Worm (Caenorhabditis elegans) whole organism, late embryonic: ENCODE results near the gene mtpn-1.
A peak's percentile ranks its signal among the peaks of the same experiment; 100 is the strongest.

Source experiments
- F13H6.1 ChIP-seq: sonication (generic microtip); optimal IDR thresholded peaks from 2 replicates; lab custom pipeline; 2016; ENCODE audit warnings: missing genetic modification characterization, missing compliant biosample characterization
- K02D7.2 ChIP-seq: sonication (generic microtip); optimal IDR thresholded peaks from 2 replicates; lab custom pipeline; 2017; ENCODE audit warnings: mild to moderate bottlenecking, missing genetic modification characterization, missing compliant biosample characterization
- ceh-18 ChIP-seq: sonication (generic microtip); optimal IDR thresholded peaks from 2 replicates; lab custom pipeline; 2016; ENCODE audit warnings: missing genetic modification characterization, missing compliant biosample characterization
- ceh-19 ChIP-seq: fragments of 200-800 bp; sonication (Bioruptor generic); optimal IDR thresholded peaks from 2 replicates; lab custom pipeline; 2018; ENCODE audit warnings: mild to moderate bottlenecking, missing genetic modification characterization, missing compliant biosample characterization
- ceh-30 ChIP-seq: fragments of 150-350 bp; optimal IDR thresholded peaks from 2 replicates; lab custom pipeline; 2014; ENCODE audit warnings: missing biosample characterization, missing genetic modification characterization
- ceh-31 ChIP-seq: sonication (generic microtip); optimal IDR thresholded peaks from 2 replicates; lab custom pipeline; 2016; ENCODE audit warnings: missing genetic modification characterization, missing compliant biosample characterization
- ceh-45 ChIP-seq: fragments of 200-800 bp; sonication (Bioruptor generic); IDR thresholded peaks from 2 replicates; pipeline ENCODE4 v1.3.6; 2022; ENCODE audit warnings: missing genetic modification reagents, missing genetic modification characterization, missing compliant biosample characterization
- ceh-9 ChIP-seq: sonication (generic microtip); optimal IDR thresholded peaks from 2 replicates; lab custom pipeline; 2016; ENCODE audit warnings: mild to moderate bottlenecking, missing genetic modification characterization, inconsistent platforms, missing compliant biosample characterization
- elt-2 ChIP-seq: sonication (generic microtip); optimal IDR thresholded peaks from 2 replicates; lab custom pipeline; 2016; ENCODE audit warnings: missing genetic modification reagents, missing genetic modification characterization, missing compliant biosample characterization
- fkh-10 ChIP-seq: fragments of 150-350 bp; optimal IDR thresholded peaks from 2 replicates; lab custom pipeline; 2014; ENCODE audit warnings: missing biosample characterization, missing genetic modification reagents, missing genetic modification characterization
- hlh-15 ChIP-seq: sonication (generic microtip); optimal IDR thresholded peaks from 2 replicates; lab custom pipeline; 2016; ENCODE audit warnings: missing genetic modification characterization, missing compliant biosample characterization
- hlh-30 ChIP-seq: sonication (generic microtip); optimal IDR thresholded peaks from 2 replicates; lab custom pipeline; 2017; ENCODE audit warnings: antibody characterized with exemption, missing genetic modification characterization, missing compliant biosample characterization; ENCODE audit not compliant: insufficient read depth
- lin-11 ChIP-seq: fragments of 200-800 bp; sonication (Bioruptor generic); optimal IDR thresholded peaks from 2 replicates; lab custom pipeline; 2018; ENCODE audit warnings: mild to moderate bottlenecking, missing genetic modification characterization, missing compliant biosample characterization
- mec-3 ChIP-seq: sonication (generic microtip); optimal IDR thresholded peaks from 2 replicates; lab custom pipeline; 2016; ENCODE audit warnings: borderline replicate concordance, missing genetic modification characterization, missing compliant biosample characterization
- nhr-11 ChIP-seq: fragments of 150-350 bp; optimal IDR thresholded peaks from 2 replicates; lab custom pipeline; 2014; ENCODE audit warnings: missing biosample characterization, missing genetic modification characterization
- nhr-232 ChIP-seq: sonication (generic microtip); optimal IDR thresholded peaks from 2 replicates; lab custom pipeline; 2016; ENCODE audit warnings: missing genetic modification characterization, missing compliant biosample characterization
- pag-3 ChIP-seq: sonication (generic microtip); optimal IDR thresholded peaks from 2 replicates; lab custom pipeline; 2016; ENCODE audit warnings: missing compliant biosample characterization, missing genetic modification characterization, borderline replicate concordance
- pha-2 ChIP-seq: sonication (generic microtip); optimal IDR thresholded peaks from 2 replicates; lab custom pipeline; 2017; ENCODE audit warnings: mild to moderate bottlenecking, missing genetic modification characterization, missing compliant biosample characterization
- sdc-2 ChIP-seq: sonication (generic microtip); optimal IDR thresholded peaks from 2 replicates; lab custom pipeline; 2016; ENCODE audit warnings: missing genotype, missing genetic modification characterization, missing compliant biosample characterization
- sox-4 ChIP-seq: sonication (generic microtip); optimal IDR thresholded peaks from 2 replicates; lab custom pipeline; 2017; ENCODE audit warnings: mild to moderate bottlenecking, missing genetic modification characterization, inconsistent platforms, missing compliant biosample characterization
- syd-9 ChIP-seq: sonication (generic microtip); optimal IDR thresholded peaks from 2 replicates; lab custom pipeline; 2016; ENCODE audit warnings: mild to moderate bottlenecking, missing genetic modification characterization, moderate library complexity, missing compliant biosample characterization
- tbx-2 ChIP-seq: sonication (generic microtip); optimal IDR thresholded peaks from 2 replicates; lab custom pipeline; 2016; ENCODE audit warnings: missing genetic modification characterization, missing compliant biosample characterization
- ttx-3 ChIP-seq: sonication (generic microtip); optimal IDR thresholded peaks from 2 replicates; lab custom pipeline; 2016; ENCODE audit warnings: missing genetic modification reagents, missing genetic modification characterization, missing compliant biosample characterization
- unc-3 ChIP-seq, 2 experiments: fragments of 200-800 bp in 1 of 2; sonication (Bioruptor generic) in 1 of 2; sonication (generic microtip) in 1 of 2; conservative IDR thresholded peaks in 1 of 2; optimal IDR thresholded peaks in 1 of 2; 2 replicates each; pipeline versions ENCODE4 v1.3.6 to Lab custom; 2016 to 2022; ENCODE audit warnings: missing compliant biosample characterization in 2 of 2, missing genetic modification characterization in 2 of 2, missing genetic modification reagents in 1 of 2
- unc-42 ChIP-seq: sonication (generic microtip); optimal IDR thresholded peaks from 2 replicates; lab custom pipeline; 2016; ENCODE audit warnings: missing genotype, missing genetic modification characterization, missing compliant biosample characterization

Gene mtpn-1

ce11 chrX:2452716-2453115 is 45.4 kb downstream of the mtpn-1 start:
- TF ChIP-seq elt-2 (tag; lab: Kevin White, UChicago) (peak; percentile 2), ceh-45 (no peak), tbx-2 (tag; lab: Kevin White, UChicago) (peak; percentile 12), ttx-3 (tag; lab: Kevin White, UChicago) (no peak), hlh-30 (tag; lab: Kevin White, UChicago) (peak; percentile 6), ceh-31 (peak; percentile 39)

ce11 chrX:2454914-2455313 is 47.6 kb downstream of the mtpn-1 start:
- TF ChIP-seq ceh-31 (peak; percentile 50), unc-3 (GFP tag; conservative IDR thresholded peaks at IDR 0.05; lab: Robert Waterston, UW) (no peak), unc-3 (tag; optimal IDR thresholded peaks at IDR 0.05; lab: Kevin White, UChicago) (no peak), unc-42 (tag; lab: Kevin White, UChicago) (peak; percentile 67)
- TF ChIP-seq, all 69 proteins: peak for 2

DNA sequence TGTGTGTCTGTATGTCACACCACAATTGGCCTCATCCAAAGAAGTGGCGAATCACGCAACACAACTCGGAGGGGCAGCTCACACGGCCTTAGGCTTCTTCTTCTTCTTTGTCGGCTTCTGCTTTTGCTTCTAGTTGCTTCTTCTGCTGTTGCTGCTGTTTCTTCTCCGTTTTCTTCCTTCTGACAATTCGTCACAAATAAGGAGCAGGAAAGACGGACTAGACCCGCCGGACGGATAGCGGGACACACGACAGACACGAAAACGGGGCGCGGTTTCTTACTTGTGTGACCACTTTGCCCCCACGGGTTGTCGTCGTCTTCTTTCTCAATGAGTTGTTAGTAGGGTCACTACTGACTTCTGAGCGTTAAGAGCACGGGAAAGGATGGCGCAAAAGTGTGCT is 48.9 kb downstream of the mtpn-1 start:
- TF ChIP-seq unc-42 (tag; lab: Kevin White, UChicago) (peak; percentile 65), sox-4 (tag; lab: Kevin White, UChicago) (no peak), tbx-2 (tag; lab: Kevin White, UChicago) (no peak), pag-3 (tag; lab: Kevin White, UChicago) (peak; percentile 10)

ce11 chrX:2457461-2457860 is 50.2 kb downstream of the mtpn-1 start:
- TF ChIP-seq pha-2 (tag; lab: Kevin White, UChicago) (no peak), ceh-45 (no peak), hlh-30 (tag; lab: Kevin White, UChicago) (no peak), ceh-19 (GFP tag; lab: Kevin White, UChicago) (no peak), syd-9 (tag; lab: Kevin White, UChicago) (no peak), ceh-30 (tag; lab: Kevin White, UChicago) (no peak), K02D7.2 (tag; lab: Kevin White, UChicago) (no peak), F13H6.1 (no peak), nhr-11 (no peak), fkh-10 (GFP tag; lab: Kevin White, UChicago) (no peak), nhr-232 (no peak), ceh-18 (tag; lab: Kevin White, UChicago) (no peak), ceh-9 (tag; lab: Kevin White, UChicago) (no peak), sdc-2 (tag; lab: Kevin White, UChicago) (no peak), ttx-3 (tag; lab: Kevin White, UChicago) (no peak), mec-3 (tag; lab: Kevin White, UChicago) (no peak), lin-11 (no peak), hlh-15 (tag; lab: Kevin White, UChicago) (no peak)
